Fruit fly (Drosophila melanogaster): ENCODE results near the gene Jwa.

Jwa gene

dm6 chr2L:18705617-18706046, at the start of gene Jwa (continued):
- no peak for TF ChIP-seq hkb (optimal IDR thresholded peaks at IDR 0.05)
- TF ChIP-seq hkb (GFP tag; IDR thresholded peaks at IDR 0.05), result peak; percentile 77
- peak; percentile 97 for TF ChIP-seq lilli (GFP tag; optimal IDR thresholded peaks at IDR 0.05)
- peak; percentile 57 for TF ChIP-seq CG1792 (GFP tag; optimal IDR thresholded peaks at IDR 0.05)
- TF ChIP-seq CG4282 (GFP tag; optimal IDR thresholded peaks at IDR 0.05), result peak; percentile 82
- peak; percentile 38 for TF ChIP-seq nom (GFP tag; optimal IDR thresholded peaks at IDR 0.05)
- TF ChIP-seq CG34376 (GFP tag; optimal IDR thresholded peaks at IDR 0.05), result peak; percentile 87
- peak; percentile 76 for TF ChIP-seq trh (GFP tag; optimal IDR thresholded peaks at IDR 0.05)
- peak; percentile 84 for TF ChIP-seq ara (GFP tag; IDR thresholded peaks at IDR 0.05)
- TF ChIP-seq run (tag; optimal IDR thresholded peaks at IDR 0.05), result peak; percentile 31
- no peak for TF ChIP-seq Sry-β (GFP tag; optimal IDR thresholded peaks at IDR 0.05)
- peak; percentile 80 for TF ChIP-seq B-H1 (GFP tag; IDR thresholded peaks at IDR 0.05)
- TF ChIP-seq cwo (GFP tag; optimal IDR thresholded peaks at IDR 0.05), result peak; percentile 61
- TF ChIP-seq CG5953 (GFP tag; IDR thresholded peaks at IDR 0.05), result peak; percentile 95
- peak; percentile 97 for TF ChIP-seq CG13424 (tag; optimal IDR thresholded peaks at IDR 0.05)
- TF ChIP-seq CG17612 (GFP tag; IDR thresholded peaks at IDR 0.05), result peak; percentile 83
- peak; percentile 94 for TF ChIP-seq Gug (GFP tag; IDR thresholded peaks at IDR 0.05)
- TF ChIP-seq jigr1 (GFP tag; IDR thresholded peaks at IDR 0.05), result peak; percentile 88
- TF ChIP-seq Sry-δ (GFP tag; optimal IDR thresholded peaks at IDR 0.05), result peak; percentile 95
- TF ChIP-seq CG10959 (GFP tag; IDR thresholded peaks at IDR 0.05), result peak; percentile 82
- peak; percentile 93 for TF ChIP-seq slou (GFP tag; optimal IDR thresholded peaks at IDR 0.05)
- peak; percentile 15 for TF ChIP-seq CG6765 (GFP tag; optimal IDR thresholded peaks at IDR 0.05)
- TF ChIP-seq Ssrp (tag; optimal IDR thresholded peaks at IDR 0.05), result peak; percentile 77
- TF ChIP-seq CG3163 (GFP tag; optimal IDR thresholded peaks at IDR 0.05), result peak; percentile 78
- peak; percentile 96 for TF ChIP-seq CG30431 (GFP tag; optimal IDR thresholded peaks at IDR 0.05)
- TF ChIP-seq CG12155 (GFP tag; optimal IDR thresholded peaks at IDR 0.05), result peak; percentile 97
- TF ChIP-seq CG14441 (GFP tag; IDR thresholded peaks at IDR 0.05), result peak; percentile 88
- TF ChIP-seq CG7928 (GFP tag; optimal IDR thresholded peaks at IDR 0.05), result peak; percentile 44
- TF ChIP-seq Deaf1 (tag; optimal IDR thresholded peaks at IDR 0.05), result peak; percentile 56
- TF ChIP-seq Asciz (GFP tag; optimal IDR thresholded peaks at IDR 0.05), result peak; percentile 19
- TF ChIP-seq CG10267 (tag; optimal IDR thresholded peaks at IDR 0.05), result peak; percentile 86
- peak; percentile 84 for TF ChIP-seq CG12769 (tag; optimal IDR thresholded peaks at IDR 0.05)
- TF ChIP-seq CG11456 (GFP tag; IDR thresholded peaks at IDR 0.05), result peak; percentile 90
- TF ChIP-seq CG8478 (optimal IDR thresholded peaks at IDR 0.05), result no peak
- TF ChIP-seq CG7745 (tag; optimal IDR thresholded peaks at IDR 0.05), result no peak
- peak; percentile 68 for TF ChIP-seq CG31388 (GFP tag; optimal IDR thresholded peaks at IDR 0.05)
- TF ChIP-seq corto (GFP tag; optimal IDR thresholded peaks at IDR 0.05), result peak; percentile 22
- TF ChIP-seq CG33213 (GFP tag; optimal IDR thresholded peaks at IDR 0.05), result peak; percentile 87
- TF ChIP-seq CG4820 (GFP tag; optimal IDR thresholded peaks at IDR 0.05), result peak; percentile 74
- TF ChIP-seq CG17361 (GFP tag; IDR thresholded peaks at IDR 0.05), result peak; percentile 84
- no peak for TF ChIP-seq nau (GFP tag; optimal IDR thresholded peaks at IDR 0.05)
- TF ChIP-seq CG1647 (GFP tag; optimal IDR thresholded peaks at IDR 0.05), result peak; percentile 84
- TF ChIP-seq CG10462 (GFP tag; optimal IDR thresholded peaks at IDR 0.05), result peak; percentile 77
- peak; percentile 98 for TF ChIP-seq CG12391 (tag; optimal IDR thresholded peaks at IDR 0.05)
- TF ChIP-seq CG8924 (tag; optimal IDR thresholded peaks at IDR 0.05), result peak; percentile 93
- no peak for TF ChIP-seq CG15479 (GFP tag; optimal IDR thresholded peaks at IDR 0.05)
- TF ChIP-seq Bteb2 (GFP tag; optimal IDR thresholded peaks at IDR 0.05), result peak; percentile 94
- TF ChIP-seq CG12299 (tag; optimal IDR thresholded peaks at IDR 0.05), result peak; percentile 65
- peak; percentile 84; the same call in 2 of the 3 replicates for TF ChIP-seq so (GFP tag; IDR thresholded peaks at IDR 0.05)
- TF ChIP-seq vvl (GFP tag; IDR thresholded peaks at IDR 0.05), result peak; percentile 93
- TF ChIP-seq Gsc (GFP tag; IDR thresholded peaks at IDR 0.05), result peak; percentile 72
- peak; percentile 86 for TF ChIP-seq sens-2 (GFP tag; IDR thresholded peaks at IDR 0.05)

Measured in whole organism, embryonic.